Worm (Caenorhabditis elegans) whole organism, L3 larva: ENCODE data around the gene C16A3.2.
A peak's percentile ranks its signal among the peaks of the same experiment; 100 is the strongest.

Experiments used
- R02D3.7 ChIP-seq: fragments of 150-350 bp; optimal IDR thresholded peaks from 2 replicates; lab custom pipeline; 2014; ENCODE audit warnings: missing biosample characterization, missing genetic modification characterization
- ama-1 ChIP-seq: fragments of 150-350 bp; optimal IDR thresholded peaks from 2 replicates; lab custom pipeline; 2018
- ceh-16 ChIP-seq: sonication (generic microtip); optimal IDR thresholded peaks from 2 replicates; lab custom pipeline; 2017; ENCODE audit warnings: missing biosample characterization, missing genetic modification characterization
- ceh-28 ChIP-seq: fragments of 150-350 bp; optimal IDR thresholded peaks from 2 replicates; lab custom pipeline; 2014; ENCODE audit warnings: missing biosample characterization, missing genetic modification reagents, missing genetic modification characterization
- ceh-82 ChIP-seq: fragments of 150-350 bp; optimal IDR thresholded peaks from 2 replicates; lab custom pipeline; 2014; ENCODE audit warnings: missing biosample characterization, missing genetic modification characterization
- ceh-9 ChIP-seq: sonication (generic microtip); optimal IDR thresholded peaks from 2 replicates; lab custom pipeline; 2018; ENCODE audit warnings: missing biosample characterization, missing genetic modification characterization
- daf-12 ChIP-seq: fragments of 150-350 bp; optimal IDR thresholded peaks from 2 replicates; lab custom pipeline; 2014; ENCODE audit warnings: missing biosample characterization, missing genetic modification reagents, missing genetic modification characterization
- egl-5 ChIP-seq: fragments of 150-350 bp; optimal IDR thresholded peaks from 2 replicates; lab custom pipeline; 2017; ENCODE audit warnings: missing biosample characterization, missing genetic modification reagents, missing genetic modification characterization, inconsistent platforms
- elt-1 ChIP-seq: fragments of 150-350 bp; optimal IDR thresholded peaks from 2 replicates; lab custom pipeline; 2014; ENCODE audit warnings: missing biosample characterization, missing genetic modification characterization
- elt-2 ChIP-seq: sonication (generic microtip); optimal IDR thresholded peaks from 2 replicates; lab custom pipeline; 2016; ENCODE audit warnings: missing genetic modification reagents, mild to moderate bottlenecking, missing genetic modification characterization, missing compliant biosample characterization
- eor-1 ChIP-seq, 2 experiments: fragments of 150-350 bp; optimal IDR thresholded peaks; 2 replicates each; lab custom pipeline; 2014 to 2018; ENCODE audit warnings: missing biosample characterization in 2 of 2, missing genetic modification characterization in 2 of 2
- fkh-10 ChIP-seq: sonication (generic microtip); optimal IDR thresholded peaks from 2 replicates; lab custom pipeline; 2017; ENCODE audit warnings: missing biosample characterization, missing genetic modification reagents, missing genetic modification characterization
- fkh-2 ChIP-seq: fragments of 150-350 bp; optimal IDR thresholded peaks from 2 replicates; lab custom pipeline; 2014; ENCODE audit warnings: missing biosample characterization, missing genetic modification reagents, missing genetic modification characterization
- fos-1 ChIP-seq: fragments of 150-350 bp; optimal IDR thresholded peaks from 2 replicates; lab custom pipeline; 2014; ENCODE audit warnings: missing biosample characterization, missing genetic modification characterization
- hmg-11 ChIP-seq: sonication (generic microtip); optimal IDR thresholded peaks from 2 replicates; lab custom pipeline; 2016; ENCODE audit warnings: missing genetic modification characterization, missing compliant biosample characterization
- jun-1 ChIP-seq: fragments of 150-350 bp; optimal IDR thresholded peaks from 2 replicates; lab custom pipeline; 2014; ENCODE audit warnings: missing biosample characterization, missing genetic modification reagents, missing genetic modification characterization
- lin-15B ChIP-seq: fragments of 150-350 bp; optimal IDR thresholded peaks from 2 replicates; lab custom pipeline; 2014; ENCODE audit warnings: missing biosample characterization, missing genetic modification characterization
- lin-39 ChIP-seq: fragments of 150-350 bp; optimal IDR thresholded peaks from 2 replicates; lab custom pipeline; 2018; ENCODE audit warnings: missing biosample characterization, missing genetic modification reagents, missing genetic modification characterization
- lsy-12 ChIP-seq: sonication (generic microtip); optimal IDR thresholded peaks from 2 replicates; lab custom pipeline; 2016; ENCODE audit warnings: mild to moderate bottlenecking, missing genetic modification characterization, missing compliant biosample characterization
- mdl-1 ChIP-seq: fragments of 150-350 bp; optimal IDR thresholded peaks from 2 replicates; lab custom pipeline; 2014; ENCODE audit warnings: missing biosample characterization, missing genetic modification characterization
- mml-1 ChIP-seq: fragments of 150-350 bp; sonication (generic microtip); optimal IDR thresholded peaks from 3 replicates; lab custom pipeline; 2014; ENCODE audit warnings: missing biosample characterization, missing genetic modification characterization
- nfya-1 ChIP-seq: sonication (generic microtip); optimal IDR thresholded peaks from 2 replicates; lab custom pipeline; 2017; ENCODE audit warnings: missing genetic modification characterization, mild to moderate bottlenecking, missing compliant biosample characterization, antibody characterized with exemption, moderate library complexity; ENCODE audit not compliant: insufficient read depth
- nhr-11 ChIP-seq: fragments of 150-350 bp; optimal IDR thresholded peaks from 2 replicates; lab custom pipeline; 2014; ENCODE audit warnings: missing biosample characterization, missing genetic modification characterization
- nhr-23 ChIP-seq: fragments of 150-350 bp; optimal IDR thresholded peaks from 2 replicates; lab custom pipeline; 2014; ENCODE audit warnings: missing biosample characterization, missing genetic modification reagents, missing genetic modification characterization
- nhr-237 ChIP-seq: fragments of 150-350 bp; optimal IDR thresholded peaks from 2 replicates; lab custom pipeline; 2014; ENCODE audit warnings: missing biosample characterization, missing genetic modification characterization
- nhr-25 ChIP-seq: sonication (generic microtip); optimal IDR thresholded peaks from 2 replicates; lab custom pipeline; 2017; ENCODE audit warnings: missing biosample characterization, missing genetic modification characterization
- nhr-28 ChIP-seq: fragments of 150-350 bp; optimal IDR thresholded peaks from 2 replicates; lab custom pipeline; 2014; ENCODE audit warnings: missing biosample characterization, missing genetic modification characterization
- nhr-43 ChIP-seq: sonication (generic microtip); optimal IDR thresholded peaks from 2 replicates; lab custom pipeline; 2016; ENCODE audit warnings: mild to moderate bottlenecking, missing genetic modification characterization, missing compliant biosample characterization; ENCODE audit not compliant: poor library complexity, severe bottlenecking
- nhr-67 ChIP-seq: fragments of 150-350 bp; optimal IDR thresholded peaks from 2 replicates; lab custom pipeline; 2014; ENCODE audit warnings: missing biosample characterization, missing genetic modification characterization
- nhr-76 ChIP-seq: fragments of 150-350 bp; sonication (generic microtip); optimal IDR thresholded peaks from 5 replicates; lab custom pipeline; 2014; ENCODE audit warnings: missing biosample characterization, missing genetic modification characterization
- nhr-77 ChIP-seq: fragments of 150-350 bp; optimal IDR thresholded peaks from 2 replicates; lab custom pipeline; 2014; ENCODE audit warnings: missing biosample characterization, missing genetic modification characterization
- pha-4 ChIP-seq: fragments of 150-350 bp; optimal IDR thresholded peaks from 2 replicates; lab custom pipeline; 2014; ENCODE audit warnings: missing biosample characterization, missing genetic modification reagents, missing genetic modification characterization
- skn-1 ChIP-seq: fragments of 150-350 bp; optimal IDR thresholded peaks from 2 replicates; lab custom pipeline; 2014; ENCODE audit warnings: missing biosample characterization, missing genetic modification characterization
- snpc-4 ChIP-seq: fragments of 150-350 bp; optimal IDR thresholded peaks from 2 replicates; lab custom pipeline; 2014; ENCODE audit warnings: missing biosample characterization, missing genetic modification characterization
- tbx-2 ChIP-seq: sonication (generic microtip); optimal IDR thresholded peaks from 2 replicates; lab custom pipeline; 2016; ENCODE audit warnings: mild to moderate bottlenecking, missing genetic modification characterization, missing compliant biosample characterization
- unc-39 ChIP-seq: sonication (generic microtip); optimal IDR thresholded peaks from 4 replicates; lab custom pipeline; 2017; ENCODE audit warnings: missing biosample characterization, missing genetic modification characterization
- zag-1 ChIP-seq: fragments of 150-350 bp; optimal IDR thresholded peaks from 2 replicates; lab custom pipeline; 2014; ENCODE audit warnings: missing biosample characterization, missing genetic modification characterization
- ztf-11 ChIP-seq: fragments of 150-350 bp; optimal IDR thresholded peaks from 2 replicates; lab custom pipeline; 2014; ENCODE audit warnings: missing biosample characterization, missing genetic modification characterization
- ztf-4 ChIP-seq: fragments of 150-350 bp; optimal IDR thresholded peaks from 2 replicates; lab custom pipeline; 2014; ENCODE audit warnings: missing biosample characterization, missing genetic modification characterization

C16A3.2 gene

DNA sequence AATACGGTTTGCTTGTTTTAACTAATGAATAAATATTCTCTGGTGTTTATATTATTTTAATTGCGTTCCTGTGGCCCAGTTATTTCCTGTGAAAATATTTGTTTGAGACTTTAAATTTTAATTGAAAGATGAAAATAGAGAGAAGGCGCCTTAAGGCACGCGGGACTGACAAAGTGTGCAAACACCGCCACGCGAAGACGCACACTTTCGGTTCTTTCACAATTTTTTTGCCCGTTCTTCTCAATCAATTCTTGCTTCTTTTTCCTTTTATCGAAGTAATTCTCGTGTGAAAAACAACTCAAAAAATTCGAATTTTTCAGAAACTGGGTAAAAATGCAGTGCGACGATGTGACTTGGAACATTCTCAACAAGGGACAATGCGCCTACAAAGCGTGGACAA, 10.5 kb upstream of the C16A3.2 start, which contains the start of gene C16A3.6:
C16A3.6 (plus strand) TSS at position 84 of the 400 bp plus-strand sequence.
- TF ChIP-seq nfya-1 (tag; lab: Kevin White, UChicago): peak; percentile 37
- TF ChIP-seq pha-4 (tag; lab: Kevin White, UChicago): peak; percentile 40
- TF ChIP-seq nhr-28: no peak
- peak; percentile 11 for TF ChIP-seq nhr-23 (tag; lab: Kevin White, UChicago)
- no peak for TF ChIP-seq R02D3.7 (tag; lab: Kevin White, UChicago)
- no peak for TF ChIP-seq mdl-1 (tag; lab: Kevin White, UChicago)
- TF ChIP-seq egl-5 (tag; lab: Kevin White, UChicago): no peak
- peak; percentile 14 for TF ChIP-seq elt-2 (tag; lab: Kevin White, UChicago)
- peak; percentile 32 for TF ChIP-seq hmg-11
- no peak for TF ChIP-seq skn-1 (tag; lab: Kevin White, UChicago)
- TF ChIP-seq ama-1: peak; percentile 75
- TF ChIP-seq mml-1 (tag; lab: Kevin White, UChicago): no peak

DNA sequence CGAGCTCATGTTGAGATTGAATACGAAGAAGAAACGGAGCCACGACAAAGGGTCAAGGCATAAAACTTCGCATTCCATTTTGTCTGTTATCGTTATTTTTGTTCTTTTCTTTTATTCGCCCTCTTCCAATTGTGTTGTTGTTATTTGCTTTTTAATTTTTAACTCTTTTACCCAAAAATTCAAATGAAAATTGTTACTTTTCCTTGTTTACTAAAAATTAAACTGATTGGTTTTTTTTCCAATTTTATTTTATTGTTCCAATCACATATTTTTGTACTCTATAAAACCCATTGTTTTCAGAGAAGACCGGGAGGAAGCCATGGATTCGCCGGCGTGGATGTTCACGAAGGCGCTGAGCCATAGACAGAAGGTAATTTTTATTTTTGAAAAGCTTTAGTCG, 9.2 kb upstream of the C16A3.2 start, which contains the start of gene C16A3.5:
C16A3.5 (plus strand) TSS at position 301 of the 400 bp plus-strand sequence.
- TF ChIP-seq nhr-11 (tag; lab: Kevin White, UChicago) (no peak), R02D3.7 (tag; lab: Kevin White, UChicago) (no peak), egl-5 (tag; lab: Kevin White, UChicago) (no peak), ceh-28 (tag; lab: Kevin White, UChicago) (no peak), ztf-4 (no peak), skn-1 (tag; lab: Kevin White, UChicago) (no peak), ztf-11 (no peak), lin-39 (no peak)

DNA sequence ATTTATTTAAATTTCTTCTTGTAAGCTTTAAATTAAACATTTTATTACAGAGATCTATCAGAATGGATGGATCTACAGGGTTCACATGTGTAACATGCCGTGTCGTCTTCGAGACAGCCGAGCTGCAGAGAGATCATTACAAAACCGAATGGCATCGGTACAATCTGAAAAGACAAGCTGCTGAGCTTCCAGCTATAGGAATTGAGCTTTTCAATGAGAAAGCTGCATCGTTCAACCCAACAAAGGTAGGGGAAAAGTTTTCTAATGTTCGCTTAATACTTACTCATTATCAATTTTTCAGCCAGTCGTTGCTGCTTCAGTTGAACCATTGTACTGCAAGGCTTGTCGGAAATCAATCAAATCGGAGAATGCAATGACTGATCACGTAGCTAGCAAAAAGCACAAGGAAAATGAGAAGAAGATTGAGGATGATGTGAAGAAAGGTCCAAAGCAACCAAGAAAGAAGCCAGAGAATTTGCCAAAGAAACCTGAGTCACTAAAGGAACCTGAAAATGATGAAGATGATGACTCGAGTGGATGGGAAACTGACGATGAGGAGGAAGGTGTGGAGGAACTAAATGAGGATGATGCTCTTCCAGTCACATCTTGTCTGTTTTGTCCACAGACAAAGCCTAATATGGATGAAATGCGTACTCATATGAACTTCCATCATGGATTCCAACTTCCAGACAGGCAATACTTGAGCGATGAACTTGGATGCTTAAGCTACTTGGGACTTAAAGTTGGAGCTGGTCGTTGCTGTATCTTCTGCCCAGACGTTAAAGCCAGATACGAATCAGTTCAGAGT, 7.8 kb upstream of the C16A3.2 start, which contains the start of gene znf-622:
znf-622 (plus strand) TSS at position 51 of the 808 bp plus-strand sequence.
- no peak for TF ChIP-seq nhr-76 (tag; lab: Kevin White, UChicago)
- TF ChIP-seq lsy-12 (tag; lab: Kevin White, UChicago): no peak
- no peak for TF ChIP-seq nhr-28
- no peak for TF ChIP-seq ama-1
- no peak for TF ChIP-seq ceh-16
- no peak for TF ChIP-seq elt-1 (tag; lab: Kevin White, UChicago)
- no peak for TF ChIP-seq fos-1 (tag; lab: Kevin White, UChicago)
- TF ChIP-seq unc-39 (tag; lab: Kevin White, UChicago): no peak
- TF ChIP-seq mml-1 (tag; lab: Kevin White, UChicago): no peak
- TF ChIP-seq eor-1 (tag; optimal IDR thresholded peaks at IDR 0.05; lab: Kevin White, UChicago): no peak
- no peak for TF ChIP-seq zag-1 (tag; lab: Kevin White, UChicago)
- no peak for TF ChIP-seq nhr-25 (tag; lab: Kevin White, UChicago)
- no peak for TF ChIP-seq snpc-4 (tag; lab: Kevin White, UChicago)
- no peak for TF ChIP-seq daf-12
- TF ChIP-seq lin-15B: no peak
- TF ChIP-seq ceh-82: no peak
- no peak for TF ChIP-seq nhr-23 (tag; lab: Kevin White, UChicago)
- TF ChIP-seq, all 47 proteins: peak for 0

DNA sequence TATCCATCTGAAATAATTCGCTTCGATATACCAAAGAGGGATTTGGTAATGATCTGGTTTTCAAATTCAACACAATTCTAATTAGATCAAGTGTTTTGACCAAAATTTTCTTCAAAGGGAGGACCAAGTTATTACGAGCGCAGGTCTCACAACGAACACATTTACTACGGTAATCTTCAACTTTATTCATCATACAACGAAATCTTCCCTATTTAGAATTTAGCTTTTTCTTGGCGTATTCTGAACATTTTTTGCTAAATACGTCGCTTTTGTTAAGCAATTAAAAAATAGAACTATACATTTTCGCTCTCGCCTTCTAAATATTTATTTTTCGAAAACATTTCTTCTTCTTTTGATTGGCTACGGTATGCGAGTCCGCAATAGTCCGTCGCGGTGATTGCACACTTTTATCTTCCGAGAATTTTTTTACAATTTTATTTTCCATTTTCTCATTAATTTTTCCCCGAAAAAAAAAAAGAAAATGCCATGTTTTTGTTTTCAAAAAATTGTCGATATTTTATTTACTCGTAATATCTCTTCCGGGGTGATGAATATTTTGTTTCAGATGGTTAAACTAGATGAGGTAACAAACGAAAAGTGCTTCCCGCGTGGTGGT, 6.5 kb upstream of the C16A3.2 start, which contains the start of gene let-716:
let-716 (plus strand) TSS at position 566 of the 616 bp plus-strand sequence.
- TF ChIP-seq lin-15B (peak; percentile 24), elt-2 (tag; lab: Kevin White, UChicago) (peak; percentile 7), ceh-82 (no peak), nhr-23 (tag; lab: Kevin White, UChicago) (peak; percentile 22), hmg-11 (no peak), fkh-2 (tag; lab: Kevin White, UChicago) (no peak), tbx-2 (tag; lab: Kevin White, UChicago) (no peak)
- TF ChIP-seq, all 47 proteins: peak for 3

DNA sequence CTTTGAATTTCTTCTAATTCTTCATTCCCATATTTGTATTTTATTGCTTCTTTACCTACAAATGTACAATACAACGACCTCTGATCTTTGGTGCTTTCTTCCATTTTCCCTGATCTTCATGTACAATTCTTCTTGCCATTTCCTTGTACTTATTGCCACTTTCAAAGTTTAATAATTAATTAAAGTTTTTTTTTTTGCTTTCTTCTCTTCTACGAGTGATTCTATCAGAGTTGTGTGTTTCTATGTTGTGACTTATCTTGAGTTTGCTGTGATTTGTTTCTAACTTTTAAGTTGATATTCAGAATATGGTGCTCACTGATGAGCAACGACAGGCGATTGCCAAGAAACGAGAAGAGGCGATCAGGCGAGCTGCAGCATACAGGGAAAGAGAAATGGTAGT, 1.0 kb downstream of the C16A3.2 start, which contains the start of gene smrc-1:
smrc-1 (plus strand) TSS at position 301 of the 400 bp plus-strand sequence.
- TF ChIP-seq ceh-16 (no peak), lin-15B (no peak), zag-1 (tag; lab: Kevin White, UChicago) (no peak), nhr-67 (tag; lab: Kevin White, UChicago) (no peak), tbx-2 (tag; lab: Kevin White, UChicago) (no peak), nhr-77 (tag; lab: Kevin White, UChicago) (no peak), daf-12 (no peak), fos-1 (tag; lab: Kevin White, UChicago) (no peak), nhr-237 (no peak), nfya-1 (tag; lab: Kevin White, UChicago) (no peak), nhr-43 (tag; lab: Kevin White, UChicago) (no peak), ztf-4 (no peak), lsy-12 (tag; lab: Kevin White, UChicago) (no peak), fkh-10 (GFP tag; lab: Kevin White, UChicago) (no peak), jun-1 (tag; lab: Kevin White, UChicago) (no peak), ceh-82 (no peak), pha-4 (tag; lab: Kevin White, UChicago) (no peak), ceh-9 (tag; lab: Kevin White, UChicago) (no peak), hmg-11 (no peak), lin-39 (no peak)
